Fruit fly (Drosophila melanogaster) whole organism, embryonic: ENCODE results near the gene Ubc7.

Experiments used
- Abd-B ChIP-seq: fragments of 200-800 bp; sonication (Bioruptor generic); optimal IDR thresholded peaks from 2 replicates; lab custom pipeline; 2018; ENCODE audit warnings: missing biosample characterization, mild to moderate bottlenecking, missing genetic modification characterization, moderate library complexity
- Aef1 ChIP-seq: fragments of 200-800 bp; sonication (Bioruptor generic); IDR thresholded peaks from 3 replicates; pipeline ENCODE4 v1.3.6; 2022; ENCODE audit warnings: missing biosample characterization, missing genetic modification characterization
- B-H1 ChIP-seq: fragments of 200-800 bp; sonication (Bioruptor generic); IDR thresholded peaks from 3 replicates; pipeline ENCODE4 v1.3.6; 2022; ENCODE audit warnings: missing biosample characterization, missing genetic modification characterization
- BEAF-32 ChIP-seq: fragments of 200-800 bp; sonication (Bioruptor generic); optimal IDR thresholded peaks from 3 replicates; lab custom pipeline; 2017; ENCODE audit warnings: missing biosample characterization, missing genetic modification characterization, mild to moderate bottlenecking, moderate library complexity, missing genetic modification reagents
- CG10147 ChIP-seq: fragments of 200-800 bp; sonication (Bioruptor generic); optimal IDR thresholded peaks from 2 replicates; lab custom pipeline; 2019; ENCODE audit warnings: missing biosample characterization, mild to moderate bottlenecking, missing genetic modification characterization, moderate library complexity
- CG10431 ChIP-seq: fragments of 200-800 bp; sonication (Bioruptor generic); optimal IDR thresholded peaks from 3 replicates; lab custom pipeline; 2018; ENCODE audit warnings: missing biosample characterization, mild to moderate bottlenecking, missing genetic modification characterization
- CG10979 ChIP-seq: fragments of 200-800 bp; sonication (Bioruptor generic); optimal IDR thresholded peaks from 2 replicates; lab custom pipeline; 2018; ENCODE audit warnings: missing biosample characterization, mild to moderate bottlenecking, missing genetic modification characterization, moderate library complexity
- CG11696 ChIP-seq: fragments of 200-800 bp; sonication (Bioruptor generic); IDR thresholded peaks from 2 replicates; pipeline ENCODE4 v1.3.6; 2022; ENCODE audit warnings: missing biosample characterization, missing genetic modification characterization
- CG12071 ChIP-seq: fragments of 200-800 bp; sonication (Bioruptor generic); optimal IDR thresholded peaks from 3 replicates; lab custom pipeline; 2018; ENCODE audit warnings: missing biosample characterization, mild to moderate bottlenecking, missing genetic modification characterization
- CG15073 ChIP-seq: fragments of 200-800 bp; sonication (Bioruptor generic); optimal IDR thresholded peaks from 2 replicates; lab custom pipeline; 2016; ENCODE audit warnings: missing biosample characterization, missing genetic modification characterization
- CG1603 ChIP-seq: fragments of 200-800 bp; sonication (Bioruptor generic); optimal IDR thresholded peaks from 2 replicates; lab custom pipeline; 2019; ENCODE audit warnings: missing biosample characterization, mild to moderate bottlenecking, missing genetic modification characterization, moderate library complexity
- CG18764 ChIP-seq: fragments of 200-800 bp; sonication (Bioruptor generic); optimal IDR thresholded peaks from 3 replicates; lab custom pipeline; 2016; ENCODE audit warnings: missing biosample characterization, missing genetic modification characterization
- CG2116 ChIP-seq: fragments of 200-800 bp; sonication (Bioruptor generic); optimal IDR thresholded peaks from 3 replicates; lab custom pipeline; 2018; ENCODE audit warnings: missing biosample characterization, mild to moderate bottlenecking, missing genetic modification characterization
- CG2120 ChIP-seq: fragments of 200-800 bp; sonication (Bioruptor generic); optimal IDR thresholded peaks from 3 replicates; lab custom pipeline; 2016; ENCODE audit warnings: missing biosample characterization, missing genetic modification characterization
- CG33213 ChIP-seq: fragments of 200-800 bp; sonication (Bioruptor generic); optimal IDR thresholded peaks from 3 replicates; lab custom pipeline; 2016; ENCODE audit warnings: missing biosample characterization, missing genetic modification characterization
- CG4707 ChIP-seq: fragments of 200-800 bp; sonication (Bioruptor generic); optimal IDR thresholded peaks from 2 replicates; lab custom pipeline; 2018; ENCODE audit warnings: missing biosample characterization, mild to moderate bottlenecking, missing genetic modification characterization, moderate library complexity
- CG7372 ChIP-seq: fragments of 200-800 bp; sonication (Bioruptor generic); IDR thresholded peaks from 2 replicates; pipeline ENCODE4 v1.3.6; 2022; ENCODE audit warnings: missing biosample characterization, missing genetic modification characterization
- CG7556 ChIP-seq: fragments of 200-800 bp; sonication (Bioruptor generic); optimal IDR thresholded peaks from 2 replicates; lab custom pipeline; 2017; ENCODE audit warnings: missing biosample characterization, mild to moderate bottlenecking, missing genetic modification characterization
- CG8765 ChIP-seq: fragments of 200-800 bp; sonication (Bioruptor generic); IDR thresholded peaks from 2 replicates; pipeline ENCODE4 v1.3.6; 2022; ENCODE audit warnings: missing biosample characterization, missing genetic modification characterization
- Dek ChIP-seq: fragments of 200-800 bp; sonication (Bioruptor generic); optimal IDR thresholded peaks from 3 replicates; lab custom pipeline; 2019; ENCODE audit warnings: missing biosample characterization, mild to moderate bottlenecking, missing genetic modification characterization, moderate library complexity
- Drgx ChIP-seq: fragments of 200-800 bp; sonication (Bioruptor generic); IDR thresholded peaks from 2 replicates; pipeline ENCODE4 v1.3.6; 2022; ENCODE audit warnings: missing biosample characterization, missing genetic modification characterization
- E2f2 ChIP-seq: fragments of 200-800 bp; sonication (Bioruptor generic); IDR thresholded peaks from 2 replicates; pipeline ENCODE4 v1.3.6; 2022; ENCODE audit warnings: missing biosample characterization, missing genetic modification characterization
- Hand ChIP-seq: fragments of 200-800 bp; sonication (Bioruptor generic); optimal IDR thresholded peaks from 2 replicates; lab custom pipeline; 2017; ENCODE audit warnings: mild to moderate bottlenecking, missing biosample characterization, missing genetic modification reagents, missing genetic modification characterization
- Kr ChIP-seq: fragments of 200-800 bp; sonication (Bioruptor generic); optimal IDR thresholded peaks from 2 replicates; lab custom pipeline; 2017; ENCODE audit warnings: missing biosample characterization, mild to moderate bottlenecking, missing genetic modification characterization
- Rfx ChIP-seq: fragments of 200-800 bp; sonication (Bioruptor generic); IDR thresholded peaks from 2 replicates; pipeline ENCODE4 v1.3.6; 2022; ENCODE audit warnings: missing biosample characterization, missing genetic modification characterization
- Scr ChIP-seq: fragments of 200-800 bp; sonication (Bioruptor generic); IDR thresholded peaks from 2 replicates; pipeline ENCODE4 v1.3.6; 2022; ENCODE audit warnings: missing biosample characterization, missing genetic modification characterization; ENCODE audit not compliant: partially characterized antibody
- Vsx1 ChIP-seq: fragments of 200-800 bp; sonication (Bioruptor generic); optimal IDR thresholded peaks from 2 replicates; lab custom pipeline; 2017; ENCODE audit warnings: missing biosample characterization, mild to moderate bottlenecking, missing genetic modification characterization, missing genetic modification reagents
- br ChIP-seq: fragments of >200 bp; optimal IDR thresholded peaks from 2 replicates; lab custom pipeline; 2017
- cad ChIP-seq: fragments of >200 bp; optimal IDR thresholded peaks from 2 replicates; lab custom pipeline; 2017; ENCODE audit warnings: missing biosample characterization, missing genetic modification characterization
- cg ChIP-seq: fragments of 200-800 bp; sonication (Bioruptor generic); optimal IDR thresholded peaks from 3 replicates; lab custom pipeline; 2019; ENCODE audit warnings: missing biosample characterization, mild to moderate bottlenecking, missing genetic modification characterization, moderate library complexity
- crc ChIP-seq: fragments of 200-800 bp; sonication (Bioruptor generic); optimal IDR thresholded peaks from 2 replicates; lab custom pipeline; 2016; ENCODE audit warnings: missing biosample characterization, missing genetic modification characterization
- croc ChIP-seq: fragments of 200-800 bp; sonication (Bioruptor generic); conservative IDR thresholded peaks from 3 replicates; pipeline ENCODE4 v1.3.6; 2022; ENCODE audit warnings: missing biosample characterization, missing genetic modification characterization
- ewg ChIP-seq: fragments of 200-800 bp; sonication (Bioruptor generic); optimal IDR thresholded peaks from 3 replicates; lab custom pipeline; 2017; ENCODE audit warnings: mild to moderate bottlenecking, missing biosample characterization, missing genetic modification reagents, missing genetic modification characterization
- fd64A ChIP-seq: fragments of 200-800 bp; sonication (Bioruptor generic); optimal IDR thresholded peaks from 3 replicates; lab custom pipeline; 2018; ENCODE audit warnings: missing biosample characterization, mild to moderate bottlenecking, missing genetic modification characterization
- gcm ChIP-seq: fragments of 200-800 bp; sonication (Bioruptor generic); optimal IDR thresholded peaks from 2 replicates; lab custom pipeline; 2019; ENCODE audit warnings: missing biosample characterization, mild to moderate bottlenecking, missing genetic modification characterization, moderate library complexity
- grn ChIP-seq: fragments of 200-800 bp; sonication (Bioruptor generic); optimal IDR thresholded peaks from 3 replicates; lab custom pipeline; 2017; ENCODE audit warnings: missing biosample characterization, missing genetic modification characterization
- hb ChIP-seq: fragments of 200-800 bp; sonication (Bioruptor generic); IDR thresholded peaks from 3 replicates; pipeline ENCODE4 v1.3.6; 2022; ENCODE audit warnings: missing biosample characterization, missing genetic modification characterization; ENCODE audit not compliant: partially characterized antibody
- jumu ChIP-seq: fragments of 200-800 bp; sonication (Bioruptor generic); optimal IDR thresholded peaks from 3 replicates; lab custom pipeline; 2016; ENCODE audit warnings: missing biosample characterization, missing genetic modification characterization
- lov ChIP-seq, 2 experiments: fragments of 200-800 bp in 1 of 2; fragments of >200 bp in 1 of 2; sonication (Bioruptor generic) in 1 of 2; IDR thresholded peaks in 1 of 2; optimal IDR thresholded peaks in 1 of 2; 2 replicates in 1 of 2; 3 replicates in 1 of 2; pipeline versions ENCODE4 v1.3.6 to Lab custom; 2017 to 2022; ENCODE audit warnings: missing biosample characterization in 1 of 2, missing genetic modification characterization in 1 of 2
- otp ChIP-seq: fragments of 200-800 bp; sonication (Bioruptor generic); IDR thresholded peaks from 3 replicates; pipeline ENCODE4, ENCODE4 v1.3.6; 2022; ENCODE audit warnings: missing biosample characterization, missing genetic modification characterization
- peb ChIP-seq: fragments of 200-800 bp; sonication (Bioruptor generic); IDR thresholded peaks from 2 replicates; pipeline ENCODE4 v1.3.6; 2022; ENCODE audit warnings: missing biosample characterization, missing genetic modification characterization
- salm ChIP-seq: fragments of 200-800 bp; sonication (Bioruptor generic); optimal IDR thresholded peaks from 2 replicates; lab custom pipeline; 2018; ENCODE audit warnings: missing biosample characterization, mild to moderate bottlenecking, missing genetic modification characterization
- sisA ChIP-seq: fragments of 200-800 bp; sonication (Bioruptor generic); IDR thresholded peaks from 2 replicates; pipeline ENCODE4 v1.3.6; 2022; ENCODE audit warnings: missing biosample characterization, missing genetic modification characterization
- so ChIP-seq: fragments of 200-800 bp; sonication (Bioruptor generic); IDR thresholded peaks from 3 replicates; pipeline ENCODE4 v1.3.6; 2022; ENCODE audit warnings: missing biosample characterization, missing genetic modification characterization
- sr ChIP-seq: fragments of 200-800 bp; sonication (Bioruptor generic); IDR thresholded peaks from 3 replicates; pipeline ENCODE4 v1.3.6; 2022; ENCODE audit warnings: missing biosample characterization, missing genetic modification characterization
- sug ChIP-seq: fragments of 200-800 bp; optimal IDR thresholded peaks from 2 replicates; lab custom pipeline; 2019; ENCODE audit warnings: missing biosample characterization, mild to moderate bottlenecking, missing genetic modification characterization, moderate library complexity
- twi ChIP-seq: fragments of 200-800 bp; optimal IDR thresholded peaks from 2 replicates; lab custom pipeline; 2019; ENCODE audit warnings: missing biosample characterization, mild to moderate bottlenecking, missing genetic modification characterization, moderate library complexity
- wdn ChIP-seq: fragments of 200-800 bp; sonication (Bioruptor generic); IDR thresholded peaks from 2 replicates; pipeline ENCODE4 v1.3.6; 2022; ENCODE audit warnings: missing biosample characterization, missing genetic modification characterization
- zf30C ChIP-seq: fragments of 200-800 bp; sonication (Bioruptor generic); optimal IDR thresholded peaks from 3 replicates; lab custom pipeline; 2018; ENCODE audit warnings: missing biosample characterization, mild to moderate bottlenecking, missing genetic modification characterization
- zfh2 ChIP-seq: fragments of 200-800 bp; sonication (Bioruptor generic); optimal IDR thresholded peaks from 2 replicates; lab custom pipeline; 2016; ENCODE audit warnings: missing biosample characterization, missing genetic modification characterization

Gene Ubc7

dm6 chrX:16587021-16587667 lies 6.3 kb upstream of the Ubc7 start, which contains the start of gene CanA-14F (continued):
- TF ChIP-seq cg (no peak), gcm (GFP tag; lab: Kevin White, UChicago) (no peak), zfh2 (GFP tag; lab: Kevin White, UChicago) (no peak), twi (tag; lab: Kevin White, UChicago) (no peak), so (no peak), CG10431 (GFP tag; lab: Kevin White, UChicago) (no peak), sug (tag; lab: Kevin White, UChicago) (no peak), Scr (GFP tag; lab: Robert Waterston, UW) (peak; percentile 52), Drgx (GFP tag; lab: Robert Waterston, UW) (no peak), fd64A (GFP tag; lab: Kevin White, UChicago) (no peak), lov (optimal IDR thresholded peaks at IDR 0.05; lab: Kevin White, UChicago) (no peak), lov (GFP tag; IDR thresholded peaks at IDR 0.05; lab: Robert Waterston, UW) (0 out of 3 replicates have a peak, but pooled peaks have one; percentile 20), B-H1 (GFP tag; lab: Robert Waterston, UW) (no peak), wdn (no peak), salm (tag; lab: Kevin White, UChicago) (no peak), CG33213 (GFP tag; lab: Kevin White, UChicago) (no peak), Rfx (GFP tag; lab: Robert Waterston, UW) (0 out of 2 replicates have a peak, but pooled peaks have one; percentile 15), peb (no peak), zf30C (no peak), jumu (GFP tag; lab: Kevin White, UChicago) (no peak), CG8765 (no peak), otp (no peak), CG10979 (no peak), Aef1 (no peak), E2f2 (GFP tag; lab: Robert Waterston, UW) (peak; percentile 20; the same call in 1 of the 2 replicates), cad (GFP tag; lab: Kevin White, UChicago) (no peak), crc (GFP tag; lab: Kevin White, UChicago) (no peak), Dek (tag; lab: Kevin White, UChicago) (peak; percentile 5), CG12071 (GFP tag; lab: Kevin White, UChicago) (no peak), CG2116 (GFP tag; lab: Kevin White, UChicago) (peak; percentile 41), CG2120 (GFP tag; lab: Kevin White, UChicago) (peak; percentile 21), hb (GFP tag; lab: Robert Waterston, UW) (peak; percentile 73; the same call in 2 of the 3 replicates), CG11696 (GFP tag; lab: Robert Waterston, UW) (no peak), BEAF-32 (GFP tag; lab: Kevin White, UChicago) (peak; percentile 62), CG4707 (GFP tag; lab: Kevin White, UChicago) (no peak), ewg (GFP tag; lab: Kevin White, UChicago) (no peak), sisA (no peak), Kr (GFP tag; lab: Kevin White, UChicago) (no peak), CG7556 (GFP tag; lab: Kevin White, UChicago) (no peak), Abd-B (GFP tag; lab: Kevin White, UChicago) (no peak), Hand (GFP tag; lab: Kevin White, UChicago) (no peak), Vsx1 (GFP tag; lab: Kevin White, UChicago) (no peak), CG10147 (GFP tag; lab: Kevin White, UChicago) (no peak), br (lab: Kevin White, UChicago) (no peak), CG18764 (GFP tag; lab: Kevin White, UChicago) (no peak), sr (GFP tag; lab: Robert Waterston, UW) (no peak), CG7372 (GFP tag; lab: Robert Waterston, UW) (no peak), croc (GFP tag; lab: Robert Waterston, UW) (no peak), grn (no peak), CG15073 (GFP tag; lab: Kevin White, UChicago) (no peak), CG1603 (peak; percentile 39)
